Worm (Caenorhabditis elegans) whole organism, young adult: ENCODE measurements around the gene R02E4.1.
A peak's percentile ranks its signal among the peaks of the same experiment; 100 is the strongest.

Experiments
- B0035.1 ChIP-seq: sonication (generic microtip); optimal IDR thresholded peaks from 2 replicates; lab custom pipeline; 2016; ENCODE audit warnings: missing genetic modification characterization, mild to moderate bottlenecking, missing compliant biosample characterization, missing genotype, missing genetic modification reagents
- C06A6.2 ChIP-seq: fragments of 200-800 bp; sonication (Bioruptor generic); conservative IDR thresholded peaks from 2 replicates; pipeline ENCODE4 v1.3.6; 2022; ENCODE audit warnings: missing genetic modification characterization, missing compliant biosample characterization
- D2030.7 ChIP-seq: fragments of 200-800 bp; sonication (Bioruptor generic); IDR thresholded peaks from 2 replicates; pipeline ENCODE4 v1.3.6; 2022; ENCODE audit warnings: missing genetic modification reagents, missing genetic modification characterization, missing compliant biosample characterization
- F10E7.11 ChIP-seq: sonication (generic microtip); optimal IDR thresholded peaks from 2 replicates; lab custom pipeline; 2017; ENCODE audit warnings: mild to moderate bottlenecking, missing genetic modification characterization, moderate library complexity, missing compliant biosample characterization
- F23B12.7 ChIP-seq: sonication (generic microtip); optimal IDR thresholded peaks from 2 replicates; lab custom pipeline; 2017; ENCODE audit warnings: missing genetic modification characterization, mild to moderate bottlenecking, missing compliant biosample characterization, antibody characterized with exemption, moderate library complexity; ENCODE audit not compliant: insufficient read depth
- F37B4.10 ChIP-seq: fragments of 200-800 bp; sonication (Bioruptor generic); IDR thresholded peaks from 2 replicates; pipeline ENCODE4 v1.3.6; 2022; ENCODE audit warnings: missing genetic modification characterization, missing compliant biosample characterization
- F49E8.2 ChIP-seq: sonication (generic microtip); optimal IDR thresholded peaks from 3 replicates; lab custom pipeline; 2017; ENCODE audit warnings: missing genetic modification characterization, mild to moderate bottlenecking, missing compliant biosample characterization, antibody characterized with exemption, moderate library complexity; ENCODE audit not compliant: insufficient read depth
- F55B11.4 ChIP-seq: sonication (generic microtip); optimal IDR thresholded peaks from 2 replicates; lab custom pipeline; 2016; ENCODE audit warnings: missing compliant biosample characterization, missing genetic modification characterization, borderline replicate concordance; ENCODE audit not compliant: insufficient read depth
- F57C9.4 ChIP-seq: sonication (generic microtip); optimal IDR thresholded peaks from 2 replicates; lab custom pipeline; 2017; ENCODE audit warnings: mild to moderate bottlenecking, missing genetic modification characterization, missing compliant biosample characterization
- Y53F4B.3 ChIP-seq: fragments of 200-800 bp; sonication (Bioruptor generic); IDR thresholded peaks from 2 replicates; pipeline ENCODE4 v1.3.6; 2022; ENCODE audit warnings: missing genetic modification reagents, missing genetic modification characterization, missing compliant biosample characterization
- aptf-3 ChIP-seq: fragments of 200-800 bp; sonication (Bioruptor generic); IDR thresholded peaks from 2 replicates; pipeline ENCODE4 v1.3.6; 2022; ENCODE audit warnings: missing genetic modification characterization, missing compliant biosample characterization
- attf-6 ChIP-seq: fragments of 200-800 bp; sonication (Bioruptor generic); IDR thresholded peaks from 2 replicates; pipeline ENCODE4 v1.3.6; 2022; ENCODE audit warnings: missing genetic modification reagents, missing genetic modification characterization, missing compliant biosample characterization
- cebp-1 ChIP-seq, 2 experiments: fragments of 200-800 bp in 1 of 2; sonication (Bioruptor generic) in 1 of 2; sonication (generic microtip) in 1 of 2; IDR thresholded peaks in 1 of 2; optimal IDR thresholded peaks in 1 of 2; 2 replicates each; pipeline versions ENCODE4 v1.3.6 to Lab custom; 2017 to 2022; ENCODE audit warnings: missing compliant biosample characterization in 2 of 2, missing genetic modification characterization in 2 of 2, mild to moderate bottlenecking in 1 of 2, missing genetic modification reagents in 1 of 2, moderate library complexity in 1 of 2
- cebp-2 ChIP-seq: fragments of 200-800 bp; sonication (Bioruptor generic); IDR thresholded peaks from 2 replicates; pipeline ENCODE4 v1.3.6; 2022; ENCODE audit warnings: missing genetic modification characterization, missing compliant biosample characterization
- ceh-40 ChIP-seq: fragments of 200-800 bp; sonication (Bioruptor generic); IDR thresholded peaks from 2 replicates; pipeline ENCODE4 v1.3.6; 2022; ENCODE audit warnings: missing genetic modification characterization, missing compliant biosample characterization
- ceh-58 ChIP-seq: fragments of 200-800 bp; sonication (Bioruptor generic); IDR thresholded peaks from 2 replicates; pipeline ENCODE4 v1.3.6; 2022; ENCODE audit warnings: missing genetic modification characterization, missing compliant biosample characterization
- chd-7 ChIP-seq: sonication (generic microtip); optimal IDR thresholded peaks from 2 replicates; lab custom pipeline; 2016; ENCODE audit warnings: mild to moderate bottlenecking, missing genetic modification characterization, moderate library complexity, missing compliant biosample characterization
- die-1 ChIP-seq: sonication (generic microtip); optimal IDR thresholded peaks from 2 replicates; lab custom pipeline; 2016; ENCODE audit warnings: missing genotype, mild to moderate bottlenecking, missing genetic modification characterization, missing compliant biosample characterization
- dox-1 ChIP-seq: fragments of 200-800 bp; sonication (Bioruptor generic); IDR thresholded peaks from 2 replicates; pipeline ENCODE4 v1.3.6; 2022; ENCODE audit warnings: missing genetic modification reagents, missing genetic modification characterization, missing compliant biosample characterization
- dpff-1 ChIP-seq: sonication (generic microtip); optimal IDR thresholded peaks from 2 replicates; lab custom pipeline; 2017; ENCODE audit warnings: mild to moderate bottlenecking, missing genetic modification characterization, missing compliant biosample characterization
- efl-1 ChIP-seq: fragments of 150-350 bp; optimal IDR thresholded peaks from 2 replicates; lab custom pipeline; 2014; ENCODE audit warnings: missing biosample characterization, missing genetic modification reagents, missing genetic modification characterization
- egl-18 ChIP-seq: fragments of 200-800 bp; sonication (Bioruptor generic); IDR thresholded peaks from 2 replicates; pipeline ENCODE4 v1.3.6; 2022; ENCODE audit warnings: missing genetic modification reagents, missing genetic modification characterization, missing compliant biosample characterization
- ekl-4 ChIP-seq: fragments of 200-800 bp; sonication (Bioruptor generic); IDR thresholded peaks from 2 replicates; pipeline ENCODE4 v1.3.6; 2022; ENCODE audit warnings: missing genetic modification reagents, missing genetic modification characterization, missing compliant biosample characterization
- fkh-3 ChIP-seq: sonication (generic microtip); optimal IDR thresholded peaks from 2 replicates; lab custom pipeline; 2016; ENCODE audit warnings: mild to moderate bottlenecking, missing genetic modification characterization, missing compliant biosample characterization
- lag-1 ChIP-seq: fragments of 200-800 bp; sonication (Bioruptor generic); IDR thresholded peaks from 2 replicates; pipeline ENCODE4 v1.3.6; 2022; ENCODE audit warnings: missing genetic modification reagents, missing genetic modification characterization, missing compliant biosample characterization
- let-607 ChIP-seq, 2 experiments: fragments of 200-800 bp in 1 of 2; sonication (Bioruptor generic) in 1 of 2; sonication (generic microtip) in 1 of 2; optimal IDR thresholded peaks; 2 replicates each; lab custom pipeline; 2016 to 2018; ENCODE audit warnings: mild to moderate bottlenecking in 2 of 2, missing compliant biosample characterization in 2 of 2, missing genetic modification characterization in 2 of 2, moderate library complexity in 2 of 2, missing genotype in 1 of 2
- lin-54 ChIP-seq: fragments of 200-800 bp; sonication (Bioruptor generic); optimal IDR thresholded peaks from 2 replicates; lab custom pipeline; 2018; ENCODE audit warnings: mild to moderate bottlenecking, missing genetic modification characterization, missing compliant biosample characterization
- lsl-1 ChIP-seq: fragments of 200-800 bp; sonication (Bioruptor generic); optimal IDR thresholded peaks from 2 replicates; lab custom pipeline; 2018; ENCODE audit warnings: mild to moderate bottlenecking, missing genetic modification characterization, moderate library complexity, missing compliant biosample characterization
- mxl-1 ChIP-seq: sonication (generic microtip); optimal IDR thresholded peaks from 2 replicates; lab custom pipeline; 2016; ENCODE audit warnings: missing genetic modification characterization, missing compliant biosample characterization
- nfya-2 ChIP-seq: fragments of 200-800 bp; sonication (Bioruptor generic); IDR thresholded peaks from 2 replicates; pipeline ENCODE4 v1.3.6; 2022; ENCODE audit warnings: missing genetic modification reagents, missing genetic modification characterization, missing compliant biosample characterization
- nhr-27 ChIP-seq: fragments of 200-800 bp; sonication (Bioruptor generic); optimal IDR thresholded peaks from 2 replicates; lab custom pipeline; 2018; ENCODE audit warnings: mild to moderate bottlenecking, missing genetic modification characterization, moderate library complexity, missing compliant biosample characterization
- nhr-90 ChIP-seq: sonication (generic microtip); optimal IDR thresholded peaks from 2 replicates; lab custom pipeline; 2016; ENCODE audit warnings: missing genotype, mild to moderate bottlenecking, missing genetic modification characterization, missing compliant biosample characterization
- pbrm-1 ChIP-seq: fragments of 200-800 bp; sonication (Bioruptor generic); IDR thresholded peaks from 2 replicates; pipeline ENCODE4 v1.3.6; 2022; ENCODE audit warnings: missing genetic modification reagents, missing genetic modification characterization, missing compliant biosample characterization
- rpc-1 ChIP-seq, 2 experiments: fragments of 150-350 bp in 1 of 2; sonication (generic microtip) in 1 of 2; optimal IDR thresholded peaks; 2 replicates each; lab custom pipeline; 2014 to 2018; ENCODE audit warnings: missing biosample characterization in 1 of 2, missing genetic modification characterization in 1 of 2, missing genetic modification reagents in 1 of 2, missing genotype in 1 of 2
- sptf-2 ChIP-seq: fragments of 200-800 bp; sonication (Bioruptor generic); optimal IDR thresholded peaks from 2 replicates; lab custom pipeline; 2018; ENCODE audit warnings: mild to moderate bottlenecking, missing genetic modification characterization, missing compliant biosample characterization
- tbx-9 ChIP-seq: sonication (generic microtip); optimal IDR thresholded peaks from 2 replicates; lab custom pipeline; 2016; ENCODE audit warnings: borderline replicate concordance, missing genetic modification characterization, inconsistent platforms, missing compliant biosample characterization
- unc-130 ChIP-seq: sonication (generic microtip); optimal IDR thresholded peaks from 2 replicates; lab custom pipeline; 2016; ENCODE audit warnings: missing genetic modification reagents, missing genetic modification characterization, missing compliant biosample characterization
- ztf-18 ChIP-seq: sonication (generic microtip); optimal IDR thresholded peaks from 2 replicates; lab custom pipeline; 2016; ENCODE audit warnings: missing genotype, mild to moderate bottlenecking, missing genetic modification characterization, missing compliant biosample characterization
- ztf-25 ChIP-seq: fragments of 200-800 bp; sonication (Bioruptor generic); IDR thresholded peaks from 2 replicates; pipeline ENCODE4 v1.3.6; 2022; ENCODE audit warnings: missing genetic modification reagents, missing genetic modification characterization, missing compliant biosample characterization
- ztf-26 ChIP-seq: sonication (generic microtip); optimal IDR thresholded peaks from 2 replicates; lab custom pipeline; 2017; ENCODE audit warnings: missing genetic modification characterization, missing compliant biosample characterization
- ztf-28 ChIP-seq: fragments of 200-800 bp; sonication (Bioruptor generic); IDR thresholded peaks from 2 replicates; pipeline ENCODE4 v1.3.6; 2022; ENCODE audit warnings: missing genetic modification reagents, missing genetic modification characterization, missing compliant biosample characterization
- ztf-3 ChIP-seq: fragments of 200-800 bp; sonication (Bioruptor generic); optimal IDR thresholded peaks from 2 replicates; lab custom pipeline; 2018; ENCODE audit warnings: mild to moderate bottlenecking, missing genetic modification characterization, missing compliant biosample characterization
- ztf-6 ChIP-seq: fragments of 200-800 bp; sonication (Bioruptor generic); IDR thresholded peaks from 2 replicates; pipeline ENCODE4 v1.3.6; 2022; ENCODE audit warnings: missing genetic modification reagents, missing genetic modification characterization, missing compliant biosample characterization

The R02E4.1 gene

ce11 chrX:4148449-4149031 lies 44.2 kb upstream of the R02E4.1 start (continued):
- TF ChIP-seq ztf-26 (tag; lab: Kevin White, UChicago): peak; percentile 31
- no peak for TF ChIP-seq F37B4.10 (GFP tag; lab: Robert Waterston, UW)
- no peak for TF ChIP-seq F49E8.2
- no peak for TF ChIP-seq chd-7
- no peak for TF ChIP-seq cebp-1 (GFP tag; IDR thresholded peaks at IDR 0.05; lab: Robert Waterston, UW)
- peak; percentile 39 for TF ChIP-seq cebp-1 (tag; optimal IDR thresholded peaks at IDR 0.05; lab: Kevin White, UChicago)
- no peak for TF ChIP-seq lsl-1 (GFP tag; lab: Kevin White, UChicago)
- no peak for TF ChIP-seq ztf-3
- no peak for TF ChIP-seq lag-1 (GFP tag; lab: Robert Waterston, UW)
- no peak for TF ChIP-seq aptf-3 (GFP tag; lab: Robert Waterston, UW)
- TF ChIP-seq ztf-25 (GFP tag; lab: Robert Waterston, UW): no peak
- no peak for TF ChIP-seq dox-1 (GFP tag; lab: Robert Waterston, UW)
- TF ChIP-seq tbx-9 (tag; lab: Kevin White, UChicago): no peak
- no peak for TF ChIP-seq let-607 (tag; optimal IDR thresholded peaks at IDR 0.05; lab: Kevin White, UChicago)
- no peak for TF ChIP-seq D2030.7 (GFP tag; lab: Robert Waterston, UW)
- no peak for TF ChIP-seq nhr-90
- no peak for TF ChIP-seq F55B11.4 (tag; lab: Kevin White, UChicago)
- peak; percentile 49 for TF ChIP-seq dpff-1
- no peak for TF ChIP-seq F10E7.11 (tag; lab: Kevin White, UChicago)
- no peak for TF ChIP-seq Y53F4B.3 (GFP tag; lab: Robert Waterston, UW)
- no peak for TF ChIP-seq F57C9.4
- no peak for TF ChIP-seq F23B12.7 (tag; lab: Kevin White, UChicago)
- no peak for TF ChIP-seq egl-18
- TF ChIP-seq cebp-2 (GFP tag; lab: Robert Waterston, UW): no peak
- TF ChIP-seq C06A6.2 (GFP tag; lab: Robert Waterston, UW): no peak
- no peak for TF ChIP-seq B0035.1 (tag; lab: Kevin White, UChicago)
- no peak for TF ChIP-seq ceh-40 (GFP tag; lab: Robert Waterston, UW)
- no peak for TF ChIP-seq ztf-6
- TF ChIP-seq ztf-28 (GFP tag; lab: Robert Waterston, UW): no peak
- no peak for TF ChIP-seq mxl-1
- TF ChIP-seq lin-54: no peak
- no peak for TF ChIP-seq efl-1 (GFP tag; lab: Kevin White, UChicago)
- 0 out of 2 replicates have a peak, but pooled peaks have one; percentile 15 for TF ChIP-seq ekl-4 (GFP tag; lab: Robert Waterston, UW)
- no peak; the same call in 1 of the 2 replicates for TF ChIP-seq attf-6 (GFP tag; lab: Robert Waterston, UW)
- TF ChIP-seq die-1 (tag; lab: Kevin White, UChicago): no peak
- 0 out of 2 replicates have a peak, but pooled peaks have one; percentile 3 for TF ChIP-seq ceh-58 (GFP tag; lab: Robert Waterston, UW)
- no peak for TF ChIP-seq fkh-3 (tag; lab: Kevin White, UChicago)
- TF ChIP-seq sptf-2 (GFP tag; lab: Kevin White, UChicago): no peak
- TF ChIP-seq rpc-1 (optimal IDR thresholded peaks at IDR 0.05; lab: Kevin White, UChicago): no peak
- no peak for TF ChIP-seq rpc-1 (tag; optimal IDR thresholded peaks at IDR 0.05; lab: Kevin White, UChicago)
- TF ChIP-seq nhr-27 (tag; lab: Kevin White, UChicago): no peak
- no peak for TF ChIP-seq ztf-18 (tag; lab: Kevin White, UChicago)
- TF ChIP-seq pbrm-1 (GFP tag; lab: Robert Waterston, UW): 0 out of 2 replicates have a peak, but pooled peaks have one; percentile 15
- no peak for TF ChIP-seq nfya-2 (GFP tag; lab: Robert Waterston, UW)
- TF ChIP-seq unc-130 (GFP tag; lab: Kevin White, UChicago): no peak
